Fruit fly (Drosophila melanogaster): ENCODE data around the gene Dyro.
A peak's percentile ranks its signal among the peaks of the same experiment; 100 is the strongest.

Gene Dyro

DNA sequence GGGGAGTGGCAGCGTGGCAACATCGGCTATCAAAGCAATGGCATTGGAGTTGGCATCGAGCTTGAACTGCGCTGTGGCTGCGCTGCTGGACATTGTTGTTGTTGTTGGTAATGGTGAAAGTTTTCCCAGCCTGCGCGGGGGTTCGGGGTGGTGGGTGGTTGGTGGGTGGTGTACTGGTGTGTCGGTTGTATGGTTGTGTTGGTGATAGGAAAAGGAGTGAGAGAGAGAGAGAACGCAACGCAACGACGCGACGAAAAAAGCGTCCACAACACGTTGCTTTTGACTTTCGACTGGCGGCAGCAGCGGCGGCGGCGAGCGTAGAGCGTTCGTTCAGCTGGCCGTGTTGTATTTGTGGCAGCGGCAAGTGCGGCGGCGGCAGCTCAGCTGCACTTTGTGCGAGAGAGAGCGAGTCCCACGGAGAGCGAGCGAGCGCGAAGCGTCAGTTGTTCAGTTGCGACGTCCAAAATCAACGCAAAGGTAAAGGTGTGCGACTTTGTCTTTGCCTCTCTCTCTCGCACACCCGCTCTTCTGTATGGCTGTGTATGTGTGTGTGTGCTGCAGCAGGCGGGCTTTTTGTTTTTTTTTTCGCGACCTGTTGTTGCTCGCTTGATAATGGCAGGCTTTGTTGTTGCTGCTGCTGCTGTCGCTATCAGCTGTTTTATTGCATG, 1.1 kb downstream of the Dyro start (continued):
- TF ChIP-seq Hr78 (GFP tag; optimal IDR thresholded peaks at IDR 0.05) (peak in 1 of 2 experiments; percentile 36), CG1832 (GFP tag; optimal IDR thresholded peaks at IDR 0.05) (peak; percentile 54), CG32772 (GFP tag; IDR thresholded peaks at IDR 0.05) (peak; percentile 61), Adf1 (GFP tag; IDR thresholded peaks at IDR 0.05) (peak; percentile 68), dmrt99B (tag; optimal IDR thresholded peaks at IDR 0.05) (peak; percentile 11), aop (GFP tag; IDR thresholded peaks at IDR 0.05) (0 out of 2 replicates have a peak, but pooled peaks have one; percentile 11), ERR (GFP tag; optimal IDR thresholded peaks at IDR 0.05) (no peak), lilli (GFP tag; optimal IDR thresholded peaks at IDR 0.05) (no peak), row (GFP tag; IDR thresholded peaks at IDR 0.05) (0 out of 3 replicates have a peak, but pooled peaks have one; percentile 25), chn (GFP tag; optimal IDR thresholded peaks at IDR 0.05) (peak; percentile 27), CG10462 (GFP tag; optimal IDR thresholded peaks at IDR 0.05) (no peak), odd (GFP tag; optimal IDR thresholded peaks at IDR 0.05) (no peak), yki (optimal IDR thresholded peaks at IDR 0.05) (peak; percentile 59), CG8281 (tag; optimal IDR thresholded peaks at IDR 0.05) (peak; percentile 1), Trl (optimal IDR thresholded peaks at IDR 0.05) (peak; percentile 79 to 82), Trl (GFP tag; optimal IDR thresholded peaks at IDR 0.05) (peak; percentile 12), CG2199 (GFP tag; IDR thresholded peaks at IDR 0.05) (0 out of 3 replicates have a peak, but pooled peaks have one; percentile 48), kah (GFP tag; optimal IDR thresholded peaks at IDR 0.05) (peak; percentile 50), CG34376 (GFP tag; optimal IDR thresholded peaks at IDR 0.05) (no peak), Side (GFP tag; optimal IDR thresholded peaks at IDR 0.05) (no peak), CG2120 (GFP tag; optimal IDR thresholded peaks at IDR 0.05) (no peak), lmd (GFP tag; IDR thresholded peaks at IDR 0.05) (no peak), tgo (GFP tag; IDR thresholded peaks at IDR 0.05) (no peak), amos (GFP tag; IDR thresholded peaks at IDR 0.05; ENCODE audit: partially characterized antibody) (no peak), sqz (GFP tag; optimal IDR thresholded peaks at IDR 0.05) (peak; percentile 28), Dll (GFP tag; IDR thresholded peaks at IDR 0.05; ENCODE audit: partially characterized antibody) (0 out of 4 replicates have a peak, but pooled peaks have one; percentile 22), crp (GFP tag; optimal IDR thresholded peaks at IDR 0.05) (peak in 1 of 2 experiments; percentile 51), ranshi (GFP tag; IDR thresholded peaks at IDR 0.05) (0 out of 2 replicates have a peak, but pooled peaks have one; percentile 21), CG6175 (GFP tag; IDR thresholded peaks at IDR 0.05) (peak; percentile 99), CG4360 (GFP tag; IDR thresholded peaks at IDR 0.05) (peak; percentile 74), stc (GFP tag; IDR thresholded peaks at IDR 0.05) (0 out of 2 replicates have a peak, but pooled peaks have one; percentile 5), Xrp1 (GFP tag; IDR thresholded peaks at IDR 0.05) (0 out of 2 replicates have a peak, but pooled peaks have one; percentile 14), Blimp-1 (GFP tag; optimal IDR thresholded peaks at IDR 0.05) (peak; percentile 23), so (GFP tag; IDR thresholded peaks at IDR 0.05) (peak; percentile 41; the same call in 1 of the 3 replicates), Med (GFP tag) (peak; percentile 76)

DNA sequence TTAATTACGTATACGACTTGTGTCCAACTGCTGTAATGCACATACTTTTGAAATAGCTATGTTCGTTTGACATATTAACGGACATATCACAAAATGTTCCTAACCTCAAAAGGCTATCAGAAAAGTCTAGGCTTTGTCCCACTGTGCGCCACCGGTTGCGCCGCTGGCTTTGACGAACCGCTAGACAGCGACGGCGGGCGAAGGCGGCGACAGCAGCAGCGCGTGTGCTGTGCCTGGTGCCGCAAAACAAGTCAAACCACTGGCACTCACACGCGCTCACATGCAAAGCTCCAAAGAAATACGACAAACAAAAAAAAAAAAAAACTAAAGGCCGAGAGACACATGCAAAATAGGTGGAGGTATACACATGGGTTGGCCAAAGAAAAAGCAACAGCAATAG, 2.3 kb downstream of the Dyro start:
- TF ChIP-seq Sox100B (GFP tag; optimal IDR thresholded peaks at IDR 0.05) (no peak), dm (GFP tag; optimal IDR thresholded peaks at IDR 0.05) (no peak), CG31441 (GFP tag; IDR thresholded peaks at IDR 0.05) (no peak), D19B (GFP tag; optimal IDR thresholded peaks at IDR 0.05) (no peak), B-H1 (GFP tag; IDR thresholded peaks at IDR 0.05) (peak; percentile 26; the same call in 2 of the 3 replicates), CG9797 (GFP tag; optimal IDR thresholded peaks at IDR 0.05) (no peak), Bdp1 (GFP tag; optimal IDR thresholded peaks at IDR 0.05) (no peak), Six4 (GFP tag; optimal IDR thresholded peaks at IDR 0.05) (no peak), lilli (GFP tag; optimal IDR thresholded peaks at IDR 0.05) (no peak), wdn (GFP tag; IDR thresholded peaks at IDR 0.05) (no peak), salm (tag; optimal IDR thresholded peaks at IDR 0.05) (no peak), chinmo (GFP tag; IDR thresholded peaks at IDR 0.05; ENCODE audit: partially characterized antibody) (peak; percentile 89), seq (GFP tag; IDR thresholded peaks at IDR 0.05) (no peak; the same call in 1 of the 2 replicates), Rx (GFP tag; IDR thresholded peaks at IDR 0.05) (no peak), CG8478 (optimal IDR thresholded peaks at IDR 0.05) (no peak), Mes4 (GFP tag; optimal IDR thresholded peaks at IDR 0.05) (no peak), chm (GFP tag; IDR thresholded peaks at IDR 0.05) (peak; percentile 51; the same call in 1 of the 2 replicates), Nf-YB (GFP tag; optimal IDR thresholded peaks at IDR 0.05) (no peak), insv (GFP tag; optimal IDR thresholded peaks at IDR 0.05) (no peak)

All from whole organism, embryonic.